Worm (Caenorhabditis elegans) whole organism, late embryonic: ENCODE data around the gene F29G9.1.

Experiments used
- F13H6.1 ChIP-seq: sonication (generic microtip); optimal IDR thresholded peaks from 2 replicates; lab custom pipeline; 2016; ENCODE audit warnings: missing genetic modification characterization, missing compliant biosample characterization
- ama-1 ChIP-seq: fragments of 150-350 bp; optimal IDR thresholded peaks from 2 replicates; lab custom pipeline; 2014
- ceh-24 ChIP-seq: sonication (generic microtip); optimal IDR thresholded peaks from 2 replicates; lab custom pipeline; 2016; ENCODE audit warnings: mild to moderate bottlenecking, missing genetic modification characterization, missing compliant biosample characterization
- dve-1 ChIP-seq: sonication (generic microtip); optimal IDR thresholded peaks from 2 replicates; lab custom pipeline; 2017; ENCODE audit warnings: antibody characterized with exemption, mild to moderate bottlenecking, missing genetic modification characterization, missing compliant biosample characterization
- elt-2 ChIP-seq: sonication (generic microtip); optimal IDR thresholded peaks from 2 replicates; lab custom pipeline; 2016; ENCODE audit warnings: missing genetic modification reagents, missing genetic modification characterization, missing compliant biosample characterization
- ets-4 ChIP-seq: sonication (generic microtip); optimal IDR thresholded peaks from 2 replicates; lab custom pipeline; 2016; ENCODE audit warnings: missing genetic modification characterization, missing compliant biosample characterization
- nhr-11 ChIP-seq: fragments of 150-350 bp; optimal IDR thresholded peaks from 2 replicates; lab custom pipeline; 2014; ENCODE audit warnings: missing biosample characterization, missing genetic modification characterization
- pag-3 ChIP-seq: sonication (generic microtip); optimal IDR thresholded peaks from 2 replicates; lab custom pipeline; 2016; ENCODE audit warnings: missing compliant biosample characterization, missing genetic modification characterization, borderline replicate concordance
- pha-2 ChIP-seq: sonication (generic microtip); optimal IDR thresholded peaks from 2 replicates; lab custom pipeline; 2017; ENCODE audit warnings: mild to moderate bottlenecking, missing genetic modification characterization, missing compliant biosample characterization
- pha-4 ChIP-seq: fragments of 150-350 bp; optimal IDR thresholded peaks from 2 replicates; lab custom pipeline; 2018; ENCODE audit warnings: missing biosample characterization, missing genetic modification reagents, missing genetic modification characterization
- pqm-1 ChIP-seq: sonication (generic microtip); optimal IDR thresholded peaks from 2 replicates; lab custom pipeline; 2016; ENCODE audit warnings: missing genetic modification characterization, missing compliant biosample characterization
- sox-4 ChIP-seq: sonication (generic microtip); optimal IDR thresholded peaks from 2 replicates; lab custom pipeline; 2017; ENCODE audit warnings: mild to moderate bottlenecking, missing genetic modification characterization, inconsistent platforms, missing compliant biosample characterization
- unc-55 ChIP-seq: sonication (generic microtip); optimal IDR thresholded peaks from 2 replicates; lab custom pipeline; 2017; ENCODE audit warnings: missing biosample characterization, missing genetic modification reagents, missing genetic modification characterization
- unc-86 ChIP-seq: sonication (generic microtip); optimal IDR thresholded peaks from 2 replicates; lab custom pipeline; 2016; ENCODE audit warnings: missing genetic modification characterization, missing compliant biosample characterization

DNA sequence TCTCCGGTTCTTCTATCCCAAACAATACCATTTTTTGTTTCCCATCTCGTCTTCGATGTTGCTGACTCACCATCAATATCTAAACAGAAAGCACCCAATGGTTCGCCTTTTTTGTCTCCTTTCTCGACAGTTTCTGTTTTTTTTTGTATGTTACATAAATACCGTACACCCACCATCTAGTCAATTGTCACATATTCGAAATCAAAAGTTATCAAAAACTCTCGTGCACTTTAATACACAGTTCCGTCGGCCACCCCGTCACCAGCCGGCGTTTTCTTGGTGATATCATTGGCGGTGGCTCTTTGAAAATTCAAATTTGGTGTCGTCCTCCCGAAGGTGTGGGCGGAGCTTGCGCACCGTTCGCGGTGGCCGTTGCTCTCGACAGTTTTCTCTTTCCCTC, 31.0 kb upstream of the F29G9.1 start:
- no peak for TF ChIP-seq pqm-1
- no peak for TF ChIP-seq ets-4 (tag; lab: Kevin White, UChicago)
- no peak for TF ChIP-seq ama-1 (lab: Kevin White, UChicago)
- TF ChIP-seq F13H6.1 (tag; lab: Kevin White, UChicago): no peak
- no peak for TF ChIP-seq nhr-11 (tag; lab: Kevin White, UChicago)
- no peak for TF ChIP-seq pha-2 (tag; lab: Kevin White, UChicago)
- TF ChIP-seq unc-55 (GFP tag; lab: Kevin White, UChicago): no peak
- TF ChIP-seq pha-4 (tag; lab: Kevin White, UChicago): no peak
- no peak for TF ChIP-seq sox-4
- TF ChIP-seq dve-1 (tag; lab: Kevin White, UChicago): no peak
- no peak for TF ChIP-seq pag-3
- no peak for TF ChIP-seq ceh-24
- TF ChIP-seq elt-2 (tag; lab: Kevin White, UChicago): no peak
- TF ChIP-seq unc-86 (tag; lab: Kevin White, UChicago): no peak
